Worm (Caenorhabditis elegans) whole organism, L1 larva: Measurements from ENCODE around the gene ZK792.7.

Experiments
- C04F5.9 ChIP-seq: sonication (generic microtip); optimal IDR thresholded peaks from 2 replicates; lab custom pipeline; 2016; ENCODE audit warnings: missing genetic modification characterization, missing compliant biosample characterization
- F16B12.6 ChIP-seq: fragments of 150-350 bp; optimal IDR thresholded peaks from 2 replicates; lab custom pipeline; 2014; ENCODE audit warnings: missing biosample characterization, missing genetic modification characterization
- aha-1 ChIP-seq: fragments of 150-350 bp; optimal IDR thresholded peaks from 2 replicates; lab custom pipeline; 2014; ENCODE audit warnings: missing biosample characterization, missing genetic modification characterization
- blmp-1 ChIP-seq: fragments of 150-350 bp; optimal IDR thresholded peaks from 2 replicates; lab custom pipeline; 2014; ENCODE audit warnings: missing biosample characterization, missing genetic modification characterization
- ceh-88 ChIP-seq: fragments of 200-800 bp; sonication (Bioruptor generic); IDR thresholded peaks from 2 replicates; pipeline ENCODE4 v1.3.6; 2022; ENCODE audit warnings: missing genetic modification characterization, missing compliant biosample characterization
- dpl-1 ChIP-seq, 3 experiments: fragments of 150-350 bp in 2 of 3; sonication (generic microtip) in 1 of 3; optimal IDR thresholded peaks; 2 replicates each; lab custom pipeline; 2014 to 2017; ENCODE audit warnings: missing biosample characterization in 3 of 3, missing genetic modification characterization in 3 of 3, missing genetic modification reagents in 3 of 3
- efl-1 ChIP-seq, 4 experiments: fragments of 150-350 bp; optimal IDR thresholded peaks in 3 of 4; peaks in 1 of 4; 1 replicate in 1 of 4; 2 replicates in 3 of 4; lab custom pipeline; 2014; ENCODE audit warnings: missing biosample characterization in 2 of 4, missing genetic modification characterization in 2 of 4, missing genetic modification reagents in 2 of 4
- efl-3 ChIP-seq: fragments of 200-800 bp; sonication (Bioruptor generic); optimal IDR thresholded peaks from 2 replicates; lab custom pipeline; 2018; ENCODE audit warnings: mild to moderate bottlenecking, missing genetic modification characterization, missing compliant biosample characterization
- ets-5 ChIP-seq: fragments of 200-800 bp; sonication (Bioruptor generic); IDR thresholded peaks from 2 replicates; pipeline ENCODE4 v1.3.6; 2022; ENCODE audit warnings: missing genetic modification characterization, missing compliant biosample characterization
- fkh-4 ChIP-seq: sonication (generic microtip); optimal IDR thresholded peaks from 2 replicates; lab custom pipeline; 2016; ENCODE audit warnings: missing compliant biosample characterization, missing genetic modification characterization, borderline replicate concordance
- grh-1 ChIP-seq: fragments of 200-800 bp; sonication (Bioruptor generic); IDR thresholded peaks from 2 replicates; pipeline ENCODE4 v1.3.6; 2022; ENCODE audit warnings: missing genetic modification reagents, missing genetic modification characterization, missing compliant biosample characterization
- hlh-17 ChIP-seq: fragments of 200-800 bp; sonication (Bioruptor generic); optimal IDR thresholded peaks from 2 replicates; lab custom pipeline; 2018; ENCODE audit warnings: missing genetic modification characterization, mild to moderate bottlenecking, missing compliant biosample characterization, moderate library complexity, borderline replicate concordance
- hpl-2 ChIP-seq: fragments of 150-350 bp; optimal IDR thresholded peaks from 2 replicates; lab custom pipeline; 2014; ENCODE audit warnings: missing biosample characterization, missing genetic modification reagents, missing genetic modification characterization
- isw-1 ChIP-seq: fragments of 200-800 bp; sonication (Bioruptor generic); IDR thresholded peaks from 2 replicates; pipeline ENCODE4 v1.3.6; 2022; ENCODE audit warnings: missing genetic modification characterization, missing compliant biosample characterization
- lin-13 ChIP-seq: fragments of 150-350 bp; optimal IDR thresholded peaks from 2 replicates; lab custom pipeline; 2014; ENCODE audit warnings: missing biosample characterization, missing genetic modification reagents, missing genetic modification characterization
- lin-39 ChIP-seq: fragments of 150-350 bp; optimal IDR thresholded peaks from 2 replicates; lab custom pipeline; 2014; ENCODE audit warnings: missing biosample characterization, missing genetic modification reagents, missing genetic modification characterization
- lir-3 ChIP-seq: sonication (generic microtip); optimal IDR thresholded peaks from 2 replicates; lab custom pipeline; 2016; ENCODE audit warnings: mild to moderate bottlenecking, missing genetic modification characterization, moderate library complexity, missing compliant biosample characterization; ENCODE audit not compliant: poor library complexity
- nhr-11 ChIP-seq: fragments of 150-350 bp; optimal IDR thresholded peaks from 2 replicates; lab custom pipeline; 2014; ENCODE audit warnings: missing biosample characterization, missing genetic modification characterization
- nhr-76 ChIP-seq: sonication (generic microtip); optimal IDR thresholded peaks from 2 replicates; lab custom pipeline; 2017; ENCODE audit warnings: missing biosample characterization, missing genetic modification characterization
- nhr-77 ChIP-seq: fragments of 150-350 bp; optimal IDR thresholded peaks from 2 replicates; lab custom pipeline; 2014; ENCODE audit warnings: missing biosample characterization, missing genetic modification characterization
- nhr-84 ChIP-seq: sonication (generic microtip); optimal IDR thresholded peaks from 2 replicates; lab custom pipeline; 2017; ENCODE audit warnings: missing biosample characterization, missing genetic modification characterization
- nhr-85 ChIP-seq: sonication (generic microtip); peaks from one replicate; lab custom pipeline; 2016; ENCODE audit warnings: missing genetic modification characterization, inconsistent platforms, missing compliant biosample characterization
- nhr-90 ChIP-seq: sonication (generic microtip); optimal IDR thresholded peaks from 2 replicates; lab custom pipeline; 2016; ENCODE audit warnings: mild to moderate bottlenecking, missing genetic modification characterization, missing compliant biosample characterization; ENCODE audit not compliant: poor library complexity
- pag-3 ChIP-seq: sonication (generic microtip); optimal IDR thresholded peaks from 2 replicates; lab custom pipeline; 2017; ENCODE audit warnings: missing genetic modification characterization, mild to moderate bottlenecking, missing compliant biosample characterization, antibody characterized with exemption, borderline replicate concordance; ENCODE audit not compliant: insufficient read depth
- rnt-1 ChIP-seq: sonication (generic microtip); optimal IDR thresholded peaks from 2 replicates; lab custom pipeline; 2016; ENCODE audit warnings: mild to moderate bottlenecking, missing genetic modification characterization, moderate library complexity, missing compliant biosample characterization
- skn-1 ChIP-seq: fragments of 150-350 bp; optimal IDR thresholded peaks from 2 replicates; lab custom pipeline; 2014; ENCODE audit warnings: missing biosample characterization, missing genetic modification characterization
- sptf-1 ChIP-seq: fragments of 150-350 bp; optimal IDR thresholded peaks from 2 replicates; lab custom pipeline; 2014; ENCODE audit warnings: missing biosample characterization, missing genetic modification characterization
- tlp-1 ChIP-seq: fragments of 150-350 bp; optimal IDR thresholded peaks from 2 replicates; lab custom pipeline; 2014; ENCODE audit warnings: missing biosample characterization, missing genetic modification characterization
- unc-130 ChIP-seq: fragments of 150-350 bp; optimal IDR thresholded peaks from 2 replicates; lab custom pipeline; 2017; ENCODE audit warnings: missing biosample characterization, missing genetic modification characterization, inconsistent platforms
- unc-30 ChIP-seq: sonication (generic microtip); optimal IDR thresholded peaks from 2 replicates; lab custom pipeline; 2017; ENCODE audit warnings: missing biosample characterization, missing genetic modification characterization
- unc-62 ChIP-seq: fragments of 150-350 bp; optimal IDR thresholded peaks from 2 replicates; lab custom pipeline; 2014; ENCODE audit warnings: missing biosample characterization, missing genetic modification reagents, missing genetic modification characterization
- unc-98 ChIP-seq: fragments of 200-800 bp; sonication (Bioruptor generic); IDR thresholded peaks from 2 replicates; pipeline ENCODE4 v1.3.6; 2022; ENCODE audit warnings: missing genetic modification characterization, missing compliant biosample characterization
- xbp-1 ChIP-seq: sonication (generic microtip); optimal IDR thresholded peaks from 2 replicates; lab custom pipeline; 2016; ENCODE audit warnings: missing genetic modification characterization, missing compliant biosample characterization
- ztf-4 ChIP-seq: fragments of 150-350 bp; optimal IDR thresholded peaks from 2 replicates; lab custom pipeline; 2014; ENCODE audit warnings: missing biosample characterization, missing genetic modification characterization

The ZK792.7 gene

DNA sequence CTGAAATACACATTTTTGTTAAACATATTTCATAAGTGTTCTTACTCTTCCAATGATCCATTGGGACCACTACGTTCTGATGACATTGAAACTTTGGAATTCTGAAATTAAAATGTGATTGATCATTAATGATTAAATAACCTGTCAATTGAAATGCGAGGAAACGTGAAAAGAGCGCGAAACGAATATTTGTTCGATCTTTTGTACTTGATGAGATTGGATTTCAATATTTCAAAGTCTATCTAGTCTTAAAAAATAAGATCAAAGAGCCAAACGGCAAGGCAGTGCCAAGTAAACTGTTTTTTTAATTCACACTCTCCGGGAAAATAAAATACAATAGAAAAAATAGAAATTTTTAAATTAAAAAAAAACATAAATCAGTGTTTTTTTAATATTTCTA is 12.3 kb upstream of the ZK792.7 start, which contains the start of gene ZK792.4:
Gene ZK792.4 (minus strand): TSS at position 101 of the 400 bp plus-strand sequence.
- TF ChIP-seq nhr-11 (no peak), dpl-1 (GFP tag; optimal IDR thresholded peaks at IDR 0.05; lab: Kevin White, UChicago) (no peak), tlp-1 (tag; lab: Kevin White, UChicago) (no peak), ztf-4 (tag; lab: Kevin White, UChicago) (no peak)

- TF ChIP-seq sptf-1 (tag; lab: Kevin White, UChicago), result no peak
- no peak for TF ChIP-seq unc-130 (tag; lab: Kevin White, UChicago)
- no peak for TF ChIP-seq xbp-1 (tag; lab: Kevin White, UChicago)
- no peak for TF ChIP-seq efl-3
- no peak for TF ChIP-seq unc-98 (GFP tag; lab: Robert Waterston, UW)
- TF ChIP-seq ets-5 (GFP tag; lab: Robert Waterston, UW), result no peak
- TF ChIP-seq unc-30 (tag; lab: Kevin White, UChicago), result no peak
- TF ChIP-seq ceh-88 (GFP tag; lab: Robert Waterston, UW), result no peak
- TF ChIP-seq lin-13 (GFP tag; lab: Kevin White, UChicago), result no peak
- TF ChIP-seq nhr-77 (tag; lab: Kevin White, UChicago), result no peak
- TF ChIP-seq nhr-85 (tag; lab: Kevin White, UChicago), result no peak
These were observed 6.2 kb upstream of the ZK792.7 start, which contains the start of gene ZK792.5 for ce11 chrIV:11688018-11688417. TSS of gene ZK792.5 (minus strand) at chrIV:11688118.

ce11 chrIV:11690988-11691387 is 3.3 kb upstream of the ZK792.7 start, which contains the start of gene let-60:
TSS of gene let-60 (minus strand) at chrIV:11691088.
- no peak for TF ChIP-seq nhr-11
- no peak for TF ChIP-seq unc-62 (GFP tag; lab: Kevin White, UChicago)
- TF ChIP-seq dpl-1 (GFP tag; optimal IDR thresholded peaks at IDR 0.05; lab: Kevin White, UChicago), result no peak
- no peak for TF ChIP-seq nhr-76 (tag; lab: Kevin White, UChicago)
- TF ChIP-seq nhr-90 (tag; lab: Kevin White, UChicago), result no peak
- TF ChIP-seq grh-1 (GFP tag; lab: Robert Waterston, UW), result no peak
- TF ChIP-seq isw-1 (GFP tag; lab: Robert Waterston, UW), result no peak
- TF ChIP-seq hpl-2 (GFP tag; lab: Kevin White, UChicago), result no peak
- no peak for TF ChIP-seq rnt-1 (tag; lab: Kevin White, UChicago)
- no peak for TF ChIP-seq skn-1 (tag; lab: Kevin White, UChicago)
- no peak for TF ChIP-seq aha-1
- no peak for TF ChIP-seq pag-3 (tag; lab: Kevin White, UChicago)
- TF ChIP-seq hlh-17 (GFP tag; lab: Kevin White, UChicago), result no peak
- no peak for TF ChIP-seq ceh-88 (GFP tag; lab: Robert Waterston, UW)
- TF ChIP-seq lin-39 (tag; lab: Kevin White, UChicago), result no peak
- TF ChIP-seq fkh-4 (tag; lab: Kevin White, UChicago), result no peak
- TF ChIP-seq F16B12.6 (tag; lab: Kevin White, UChicago), result no peak
- no peak for TF ChIP-seq efl-3
- TF ChIP-seq C04F5.9 (tag; lab: Kevin White, UChicago), result no peak
- no peak for TF ChIP-seq nhr-84 (tag; lab: Kevin White, UChicago)

DNA sequence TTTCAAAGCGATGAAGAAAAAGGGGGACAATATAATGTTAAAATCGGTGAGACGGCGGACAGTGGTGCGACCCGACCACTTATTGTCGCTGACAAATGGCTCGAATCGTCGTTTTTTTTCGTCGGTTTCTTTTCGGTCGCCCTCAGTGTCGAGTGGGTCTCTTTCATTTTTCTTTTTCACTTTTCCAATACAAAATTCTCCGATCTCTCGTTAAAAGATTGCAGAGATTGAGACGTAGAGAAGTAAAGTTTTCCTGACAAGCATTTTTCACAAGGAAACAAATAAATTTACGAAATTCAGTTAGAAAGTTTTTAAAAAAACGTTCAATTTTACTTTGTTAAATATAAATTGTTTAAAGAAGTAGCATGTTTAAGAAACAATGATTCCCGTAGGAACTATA is 2.7 kb upstream of the ZK792.7 start:
- TF ChIP-seq rnt-1 (tag; lab: Kevin White, UChicago), result peak; percentile 38
- no peak for TF ChIP-seq efl-1 (optimal IDR thresholded peaks at IDR 0.05; lab: Kevin White, UChicago)
- peak in 1 of 2 experiments; percentile 0 for TF ChIP-seq efl-1 (GFP tag; optimal IDR thresholded peaks at IDR 0.05 in 1 of 2; lab: Kevin White, UChicago)
- peak; percentile 68 for TF ChIP-seq blmp-1 (tag; lab: Kevin White, UChicago)
- peak; percentile 59 for TF ChIP-seq nhr-85 (tag; lab: Kevin White, UChicago)
- no peak for TF ChIP-seq lir-3
- no peak for TF ChIP-seq unc-62 (GFP tag; lab: Kevin White, UChicago)
- TF ChIP-seq, all 84 proteins: peak for 4
